Fruit fly (Drosophila melanogaster): ENCODE measurements around the gene CAH16.

The CAH16 gene

dm6 chr3R:31263934-31264333 is 3.9 kb downstream of the CAH16 start:
- no peak for TF ChIP-seq noc (tag; optimal IDR thresholded peaks at IDR 0.05)

dm6 chr3R:31265430-31265829 is 5.4 kb downstream of the CAH16 start, which contains the start of gene ppk24:
Gene ppk24, plus strand, starts transcription at chr3R:31265730.
- no peak for TF ChIP-seq noc (tag; optimal IDR thresholded peaks at IDR 0.05)

dm6 chr3R:31270783-31271427 is 10.9 kb downstream of the CAH16 start:
- no peak for TF ChIP-seq noc (tag; optimal IDR thresholded peaks at IDR 0.05)

dm6 chr3R:31285791-31286190 is 25.7 kb downstream of the CAH16 start:
- no peak for TF ChIP-seq noc (tag; optimal IDR thresholded peaks at IDR 0.05)

- TF ChIP-seq noc (tag; optimal IDR thresholded peaks at IDR 0.05) = no peak
Measured at dm6 chr3R:31287522-31287921, 27.5 kb downstream of the CAH16 start.

- TF ChIP-seq noc (tag; optimal IDR thresholded peaks at IDR 0.05) = no peak
Measured at dm6 chr3R:31290195-31290594, 30.1 kb downstream of the CAH16 start.

- TF ChIP-seq noc (tag; optimal IDR thresholded peaks at IDR 0.05) = no peak
Measured at dm6 chr3R:31295694-31296093, 35.6 kb downstream of the CAH16 start.

dm6 chr3R:31296989-31297388 is 36.9 kb downstream of the CAH16 start:
- no peak for TF ChIP-seq noc (tag; optimal IDR thresholded peaks at IDR 0.05)

- no peak for TF ChIP-seq noc (tag; optimal IDR thresholded peaks at IDR 0.05)
Measured at dm6 chr3R:31301527-31301926, 41.5 kb downstream of the CAH16 start.

- TF ChIP-seq noc (tag; optimal IDR thresholded peaks at IDR 0.05) = no peak
Measured at dm6 chr3R:31305284-31305683, 45.2 kb downstream of the CAH16 start, which contains the start of gene pHCl-2. Gene pHCl-2, minus strand, starts transcription at chr3R:31305384.

dm6 chr3R:31306454-31306853 is 46.4 kb downstream of the CAH16 start:
- TF ChIP-seq noc (tag; optimal IDR thresholded peaks at IDR 0.05) = no peak

- TF ChIP-seq noc (tag; optimal IDR thresholded peaks at IDR 0.05) = no peak
Measured at dm6 chr3R:31308855-31309646, 49.0 kb downstream of the CAH16 start.

dm6 chr3R:31310300-31310699 is 50.3 kb downstream of the CAH16 start:
- TF ChIP-seq noc (tag; optimal IDR thresholded peaks at IDR 0.05) = no peak

dm6 chr3R:31310883-31311397 is 50.9 kb downstream of the CAH16 start, which contains the start of gene CG34347:
Gene CG34347, plus strand, starts transcription at chr3R:31311157.
- TF ChIP-seq noc (tag; optimal IDR thresholded peaks at IDR 0.05) = no peak
